Worm (Caenorhabditis elegans): ENCODE data around the gene W09D10.4.

W09D10.4 gene

ce11 chrIII:10709676-10710075, 6.3 kb downstream of the W09D10.4 start:
- TF ChIP-seq dao-5 (tag; optimal IDR thresholded peaks at IDR 0.05) (no peak), him-1 (tag; optimal IDR thresholded peaks at IDR 0.05) (no peak), W03F9.2 (tag; optimal IDR thresholded peaks at IDR 0.05) (no peak)

ce11 chrIII:10708484-10708883, 7.5 kb downstream of the W09D10.4 start:
- TF ChIP-seq him-1 (tag; optimal IDR thresholded peaks at IDR 0.05), result no peak
- TF ChIP-seq dao-5 (tag; optimal IDR thresholded peaks at IDR 0.05), result no peak

- no peak for TF ChIP-seq dao-5 (tag; optimal IDR thresholded peaks at IDR 0.05)
Observed at ce11 chrIII:10707461-10707860, 8.5 kb downstream of the W09D10.4 start, which contains the start of gene mrpl-12. Gene mrpl-12, plus strand, starts transcription at chrIII:10707761.

ce11 chrIII:10706972-10707438, 9.0 kb downstream of the W09D10.4 start, which contains the start of the genes Y39A1A.21 and Y39A1A.22:
Gene Y39A1A.21, minus strand, starts transcription at chrIII:10707022.
Gene Y39A1A.22, minus strand, starts transcription at chrIII:10707028.
- no peak for TF ChIP-seq dao-5 (tag; optimal IDR thresholded peaks at IDR 0.05)
- TF ChIP-seq him-1 (tag; optimal IDR thresholded peaks at IDR 0.05), result peak; percentile 29
- peak; percentile 69 for TF ChIP-seq W03F9.2 (tag; optimal IDR thresholded peaks at IDR 0.05)

- no peak for TF ChIP-seq W03F9.2 (tag; optimal IDR thresholded peaks at IDR 0.05)
- no peak for TF ChIP-seq him-1 (tag; optimal IDR thresholded peaks at IDR 0.05)
Observed at ce11 chrIII:10706481-10706880, 9.5 kb downstream of the W09D10.4 start.

ce11 chrIII:10704499-10704898, 11.5 kb downstream of the W09D10.4 start:
- TF ChIP-seq him-1 (tag; optimal IDR thresholded peaks at IDR 0.05) (no peak), W03F9.2 (tag; optimal IDR thresholded peaks at IDR 0.05) (no peak), dao-5 (tag; optimal IDR thresholded peaks at IDR 0.05) (no peak)

- TF ChIP-seq him-1 (tag; optimal IDR thresholded peaks at IDR 0.05) (no peak), W03F9.2 (tag; optimal IDR thresholded peaks at IDR 0.05) (no peak), dao-5 (tag; optimal IDR thresholded peaks at IDR 0.05) (no peak)
Observed at ce11 chrIII:10703833-10704232, 12.2 kb downstream of the W09D10.4 start.

ce11 chrIII:10702805-10703204, 13.2 kb downstream of the W09D10.4 start:
- TF ChIP-seq W03F9.2 (tag; optimal IDR thresholded peaks at IDR 0.05) (no peak), dao-5 (tag; optimal IDR thresholded peaks at IDR 0.05) (no peak), him-1 (tag; optimal IDR thresholded peaks at IDR 0.05) (no peak)

DNA sequence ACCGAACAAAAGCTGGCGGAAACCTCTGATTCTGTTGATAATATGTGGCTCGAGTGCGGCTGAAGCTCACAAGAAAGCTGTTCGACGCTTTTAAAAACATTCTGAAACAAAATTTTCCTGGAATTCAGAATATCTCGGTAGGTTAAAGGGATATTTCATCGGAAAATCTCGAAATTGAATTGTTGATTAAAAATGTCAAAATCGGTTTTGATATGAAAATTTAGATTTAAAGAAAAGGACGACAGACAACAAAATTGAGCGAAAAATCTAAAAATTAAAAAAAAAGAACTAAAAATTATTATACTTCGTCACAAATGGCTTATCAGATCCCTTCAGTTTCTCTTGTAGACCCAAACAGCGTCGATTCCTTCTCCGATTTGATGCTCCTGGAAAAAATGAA, 15.5 kb downstream of the W09D10.4 start, which contains the start of gene Y39A1A.20:
Gene Y39A1A.20, minus strand, starts transcription at position 101 of the 400 bp plus-strand sequence.
- no peak for TF ChIP-seq W03F9.2 (tag; optimal IDR thresholded peaks at IDR 0.05)
- TF ChIP-seq dao-5 (tag; optimal IDR thresholded peaks at IDR 0.05), result no peak
- no peak for TF ChIP-seq him-1 (tag; optimal IDR thresholded peaks at IDR 0.05)

DNA sequence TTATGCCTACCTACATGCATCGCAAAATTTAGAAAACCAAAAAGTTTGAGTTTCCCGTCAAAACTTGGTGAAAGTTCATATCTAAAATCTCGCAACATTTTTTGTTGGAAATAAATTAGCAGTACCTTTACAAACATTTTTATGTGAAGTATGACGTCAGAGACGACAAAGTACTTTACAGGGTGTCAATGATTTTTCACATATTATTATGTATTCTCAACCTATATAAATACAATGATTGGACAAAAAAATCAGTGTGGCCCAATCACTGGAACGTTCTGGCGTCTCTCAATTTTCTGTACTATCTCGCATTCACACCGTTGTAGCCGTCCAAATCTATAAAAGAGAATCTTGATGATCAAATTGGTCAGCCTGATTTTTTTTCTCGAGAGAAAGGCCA, 21.7 kb downstream of the W09D10.4 start, which contains the start of the genes Y39A1A.18 and fmo-3:
Gene Y39A1A.18, minus strand, starts transcription at position 192 of the 400 bp plus-strand sequence.
Gene fmo-3, plus strand, starts transcription at position 388 of the 400 bp plus-strand sequence.
- TF ChIP-seq W03F9.2 (tag; optimal IDR thresholded peaks at IDR 0.05) (no peak), him-1 (tag; optimal IDR thresholded peaks at IDR 0.05) (no peak), dao-5 (tag; optimal IDR thresholded peaks at IDR 0.05) (no peak)

ce11 chrIII:10691019-10691418, 25.0 kb downstream of the W09D10.4 start, which contains the start of gene Y39A1A.17:
Gene Y39A1A.17, minus strand, starts transcription at chrIII:10691119.
- TF ChIP-seq him-1 (tag; optimal IDR thresholded peaks at IDR 0.05), result no peak
- no peak for TF ChIP-seq W03F9.2 (tag; optimal IDR thresholded peaks at IDR 0.05)
- TF ChIP-seq dao-5 (tag; optimal IDR thresholded peaks at IDR 0.05), result no peak

DNA sequence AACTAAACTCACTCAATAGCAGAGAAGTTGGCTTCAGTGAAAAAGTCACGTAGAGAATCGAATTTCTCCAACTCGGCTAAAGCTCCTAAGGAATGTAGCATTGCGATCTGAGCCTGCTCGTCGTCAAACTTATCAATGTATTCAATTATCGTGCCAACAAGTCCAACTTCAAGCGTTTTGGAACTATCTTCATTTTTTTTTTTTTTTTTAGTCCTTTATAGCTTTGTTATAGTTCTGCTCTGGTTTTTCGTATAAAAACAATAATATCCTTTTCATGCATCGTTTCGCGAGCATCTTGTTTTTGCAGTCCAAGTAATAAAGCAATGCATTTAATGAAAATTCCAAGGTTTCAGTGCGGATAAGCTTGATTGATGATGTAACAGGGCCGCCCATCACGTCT, 26.9 kb downstream of the W09D10.4 start, which contains the start of gene Y39A1A.31:
Gene Y39A1A.31, minus strand, starts transcription at position 101 of the 400 bp plus-strand sequence.
- TF ChIP-seq W03F9.2 (tag; optimal IDR thresholded peaks at IDR 0.05), result no peak
- no peak for TF ChIP-seq dao-5 (tag; optimal IDR thresholded peaks at IDR 0.05)
- no peak for TF ChIP-seq him-1 (tag; optimal IDR thresholded peaks at IDR 0.05)

DNA sequence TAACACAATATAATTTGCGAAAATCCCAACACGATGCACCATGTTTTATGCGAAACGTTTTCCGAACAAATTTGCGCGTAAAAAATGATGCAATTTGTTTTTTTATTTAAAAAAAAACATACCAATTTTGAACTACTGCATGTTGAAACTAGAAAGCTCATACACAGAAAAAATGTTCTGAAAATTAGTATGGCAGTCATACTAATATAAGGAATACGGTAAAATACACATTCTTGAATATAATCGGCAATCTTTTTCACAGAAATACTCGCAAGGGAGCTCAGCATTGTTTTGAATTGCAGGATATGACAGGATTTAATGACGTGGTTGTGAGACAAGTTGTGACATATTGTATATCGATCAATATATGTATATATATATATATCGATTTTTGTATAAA, 37.0 kb downstream of the W09D10.4 start, which contains the start of gene Y39A1A.16:
Gene Y39A1A.16, plus strand, starts transcription at position 301 of the 400 bp plus-strand sequence.
- no peak for TF ChIP-seq W03F9.2 (tag; optimal IDR thresholded peaks at IDR 0.05)
- no peak for TF ChIP-seq him-1 (tag; optimal IDR thresholded peaks at IDR 0.05)

DNA sequence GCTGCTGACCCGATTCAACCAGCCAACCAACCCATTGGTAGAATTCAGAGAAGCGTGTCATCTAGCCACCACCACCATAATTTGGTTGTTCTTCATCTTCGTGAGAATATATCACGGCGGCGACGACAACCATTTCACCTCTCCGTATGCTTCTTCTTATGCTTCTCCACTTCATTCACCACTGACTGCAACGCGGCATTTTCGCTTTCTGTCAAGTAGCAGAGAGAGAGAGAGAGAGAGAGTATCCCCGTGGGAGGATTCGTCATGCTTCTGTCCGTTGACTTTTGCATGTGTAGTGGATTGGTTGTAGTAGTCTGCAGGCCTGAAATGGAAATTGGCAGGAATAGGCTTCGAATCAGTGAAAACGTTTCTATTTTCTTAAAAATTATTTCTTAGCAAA, 44.1 kb downstream of the W09D10.4 start:
- no peak for TF ChIP-seq dao-5 (tag; optimal IDR thresholded peaks at IDR 0.05)
- TF ChIP-seq him-1 (tag; optimal IDR thresholded peaks at IDR 0.05), result no peak
- TF ChIP-seq W03F9.2 (tag; optimal IDR thresholded peaks at IDR 0.05), result no peak

- TF ChIP-seq dao-5 (tag; optimal IDR thresholded peaks at IDR 0.05), result no peak
- no peak for TF ChIP-seq W03F9.2 (tag; optimal IDR thresholded peaks at IDR 0.05)
- TF ChIP-seq him-1 (tag; optimal IDR thresholded peaks at IDR 0.05), result no peak
Observed at ce11 chrIII:10666640-10667039, 49.4 kb downstream of the W09D10.4 start.

All from whole organism, L4/young adult.